Worm (Caenorhabditis elegans) whole organism, late embryonic: ENCODE data around the gene bath-44.

Experiments
- C38D4.7 ChIP-seq: fragments of 200-800 bp; sonication (Bioruptor generic); optimal IDR thresholded peaks from 2 replicates; lab custom pipeline; 2018; ENCODE audit warnings: mild to moderate bottlenecking, missing genetic modification characterization, moderate library complexity, missing compliant biosample characterization
- F13H6.1 ChIP-seq: sonication (generic microtip); optimal IDR thresholded peaks from 2 replicates; lab custom pipeline; 2016; ENCODE audit warnings: missing genetic modification characterization, missing compliant biosample characterization
- ama-1 ChIP-seq: fragments of 150-350 bp; optimal IDR thresholded peaks from 2 replicates; lab custom pipeline; 2014
- ceh-14 ChIP-seq: sonication (generic microtip); optimal IDR thresholded peaks from 2 replicates; lab custom pipeline; 2016; ENCODE audit warnings: missing genotype, missing genetic modification characterization, missing compliant biosample characterization
- ceh-34 ChIP-seq: sonication (generic microtip); optimal IDR thresholded peaks from 2 replicates; lab custom pipeline; 2016; ENCODE audit warnings: mild to moderate bottlenecking, missing genetic modification characterization, missing compliant biosample characterization
- dmd-4 ChIP-seq: sonication (generic microtip); optimal IDR thresholded peaks from 2 replicates; lab custom pipeline; 2016; ENCODE audit warnings: borderline replicate concordance, missing genetic modification characterization, missing compliant biosample characterization
- elt-2 ChIP-seq: sonication (generic microtip); optimal IDR thresholded peaks from 2 replicates; lab custom pipeline; 2016; ENCODE audit warnings: missing genetic modification reagents, missing genetic modification characterization, missing compliant biosample characterization
- gmeb-2 ChIP-seq: sonication (generic microtip); optimal IDR thresholded peaks from 2 replicates; lab custom pipeline; 2016; ENCODE audit warnings: missing genetic modification characterization, inconsistent platforms, missing compliant biosample characterization
- lin-11 ChIP-seq: fragments of 200-800 bp; sonication (Bioruptor generic); optimal IDR thresholded peaks from 2 replicates; lab custom pipeline; 2018; ENCODE audit warnings: mild to moderate bottlenecking, missing genetic modification characterization, missing compliant biosample characterization
- pax-1 ChIP-seq: fragments of 150-350 bp; optimal IDR thresholded peaks from 2 replicates; lab custom pipeline; 2014; ENCODE audit warnings: missing biosample characterization, missing genetic modification characterization
- pha-4 ChIP-seq: fragments of 150-350 bp; optimal IDR thresholded peaks from 2 replicates; lab custom pipeline; 2018; ENCODE audit warnings: missing biosample characterization, missing genetic modification reagents, missing genetic modification characterization
- pqm-1 ChIP-seq: sonication (generic microtip); optimal IDR thresholded peaks from 2 replicates; lab custom pipeline; 2016; ENCODE audit warnings: missing genetic modification characterization, missing compliant biosample characterization
- tbx-2 ChIP-seq: sonication (generic microtip); optimal IDR thresholded peaks from 2 replicates; lab custom pipeline; 2016; ENCODE audit warnings: missing genetic modification characterization, missing compliant biosample characterization
- ttx-3 ChIP-seq: sonication (generic microtip); optimal IDR thresholded peaks from 2 replicates; lab custom pipeline; 2016; ENCODE audit warnings: missing genetic modification reagents, missing genetic modification characterization, missing compliant biosample characterization

DNA sequence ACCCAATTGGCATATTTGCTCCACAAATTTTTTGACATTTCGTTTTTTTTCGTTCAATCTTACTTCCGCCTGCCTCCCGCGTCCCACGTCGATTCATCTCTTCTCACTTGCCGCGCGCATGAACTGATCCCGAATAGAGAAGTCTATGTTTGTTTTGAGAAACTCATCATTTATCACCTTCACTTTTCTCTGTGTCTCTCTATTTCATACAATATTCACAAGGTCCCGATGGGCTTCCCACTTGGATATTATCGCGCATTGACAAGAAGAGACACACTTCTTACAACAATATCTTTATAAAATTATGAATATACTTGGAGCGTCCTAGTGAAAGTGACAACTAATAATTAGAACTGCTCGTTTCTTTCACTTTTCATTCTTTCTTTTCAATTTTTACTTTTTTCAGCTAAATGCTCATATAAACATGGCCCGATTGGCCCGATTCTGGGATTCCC lies 36.2 kb upstream of the bath-44 start, which contains the start of gene insc-1:
- TF ChIP-seq pha-4 (tag; lab: Kevin White, UChicago) (no peak), ttx-3 (tag; lab: Kevin White, UChicago) (no peak), ceh-14 (no peak), C38D4.7 (GFP tag; lab: Kevin White, UChicago) (no peak), pqm-1 (tag; lab: Kevin White, UChicago) (no peak), F13H6.1 (tag; lab: Kevin White, UChicago) (no peak), ceh-34 (tag; lab: Kevin White, UChicago) (no peak), lin-11 (tag; lab: Kevin White, UChicago) (no peak), pax-1 (tag; lab: Kevin White, UChicago) (no peak), tbx-2 (tag; lab: Kevin White, UChicago) (no peak), dmd-4 (tag; lab: Kevin White, UChicago) (no peak), gmeb-2 (tag; lab: Kevin White, UChicago) (no peak), elt-2 (tag; lab: Kevin White, UChicago) (no peak), ama-1 (lab: Kevin White, UChicago) (no peak)
